Worm (Caenorhabditis elegans) whole organism, L4 larva: ENCODE data around the gene K12D12.4.

Experiments used
- D1046.2 ChIP-seq: fragments of 200-800 bp; sonication (Bioruptor generic); IDR thresholded peaks from 2 replicates; pipeline ENCODE4 v1.3.6; 2022; ENCODE audit warnings: missing genetic modification characterization, missing compliant biosample characterization
- F44E2.7 ChIP-seq: fragments of 200-800 bp; sonication (Bioruptor generic); IDR thresholded peaks from 2 replicates; pipeline ENCODE4 v2.1.2; 2022; ENCODE audit warnings: missing genetic modification characterization, missing compliant biosample characterization
- F49E8.2 ChIP-seq: sonication (generic microtip); optimal IDR thresholded peaks from 2 replicates; lab custom pipeline; 2016; ENCODE audit warnings: missing compliant biosample characterization, mild to moderate bottlenecking, missing genetic modification characterization, borderline replicate concordance
- T26A8.4 ChIP-seq: fragments of 200-800 bp; sonication (Bioruptor generic); IDR thresholded peaks from 2 replicates; pipeline ENCODE4 v1.3.6; 2022; ENCODE audit warnings: missing genetic modification characterization, missing compliant biosample characterization
- Y105C5A.15 ChIP-seq: fragments of 200-800 bp; sonication (Bioruptor generic); IDR thresholded peaks from 2 replicates; pipeline ENCODE4 v1.3.6; 2022; ENCODE audit warnings: missing genetic modification characterization, missing compliant biosample characterization
- Y48G9A.11 ChIP-seq: fragments of 200-800 bp; sonication (Bioruptor generic); IDR thresholded peaks from 2 replicates; pipeline ENCODE4 v1.3.6; 2022; ENCODE audit warnings: missing genetic modification reagents, missing genetic modification characterization, missing compliant biosample characterization
- ZK546.5 ChIP-seq, 2 experiments: sonication (generic microtip); optimal IDR thresholded peaks; 2 replicates each; lab custom pipeline; 2017; ENCODE audit warnings: missing biosample characterization in 2 of 2, missing genetic modification characterization in 2 of 2
- aha-1 ChIP-seq: fragments of 150-350 bp; peaks from one replicate; lab custom pipeline; 2014; ENCODE audit warnings: missing biosample characterization, missing genetic modification characterization
- aly-2 ChIP-seq: sonication (generic microtip); optimal IDR thresholded peaks from 2 replicates; lab custom pipeline; 2018; ENCODE audit warnings: missing biosample characterization, missing genetic modification characterization
- arid-1 ChIP-seq: fragments of 200-800 bp; sonication (Bioruptor generic); conservative IDR thresholded peaks from 2 replicates; pipeline ENCODE4 v1.3.6; 2022; ENCODE audit warnings: missing genetic modification reagents, missing genetic modification characterization, missing compliant biosample characterization
- attf-4 ChIP-seq: sonication (generic microtip); optimal IDR thresholded peaks from 3 replicates; lab custom pipeline; 2017; ENCODE audit warnings: missing biosample characterization, missing genetic modification characterization
- cey-2 ChIP-seq: sonication (generic microtip); optimal IDR thresholded peaks from 3 replicates; lab custom pipeline; 2017; ENCODE audit warnings: missing genetic modification characterization, mild to moderate bottlenecking, missing compliant biosample characterization, antibody characterized with exemption, borderline replicate concordance; ENCODE audit not compliant: insufficient read depth
- daf-19 ChIP-seq: fragments of 200-800 bp; sonication (Bioruptor generic); conservative IDR thresholded peaks from 2 replicates; pipeline ENCODE4 v1.3.6; 2022; ENCODE audit warnings: missing genetic modification characterization, missing compliant biosample characterization
- daf-8 ChIP-seq: fragments of 200-800 bp; sonication (Bioruptor generic); IDR thresholded peaks from 2 replicates; pipeline ENCODE4 v1.3.6; 2022; ENCODE audit warnings: missing genetic modification characterization, missing compliant biosample characterization
- duxl-1 ChIP-seq: sonication (generic microtip); optimal IDR thresholded peaks from 2 replicates; lab custom pipeline; 2016; ENCODE audit warnings: mild to moderate bottlenecking, missing genetic modification characterization, moderate library complexity, missing compliant biosample characterization; ENCODE audit not compliant: poor library complexity
- egl-27 ChIP-seq: sonication (generic microtip); optimal IDR thresholded peaks from 3 replicates; lab custom pipeline; 2017; ENCODE audit warnings: missing biosample characterization, missing genetic modification reagents, missing genetic modification characterization
- fkh-10 ChIP-seq: fragments of 150-350 bp; optimal IDR thresholded peaks from 2 replicates; lab custom pipeline; 2014; ENCODE audit warnings: missing biosample characterization, missing genetic modification reagents, missing genetic modification characterization
- fos-1 ChIP-seq: fragments of 150-350 bp; optimal IDR thresholded peaks from 2 replicates; lab custom pipeline; 2014; ENCODE audit warnings: missing biosample characterization, missing genetic modification characterization
- hif-1 ChIP-seq, 2 experiments: sonication (generic microtip); optimal IDR thresholded peaks; 2 replicates each; lab custom pipeline; 2016 to 2017; ENCODE audit warnings: missing compliant biosample characterization in 2 of 2, missing genetic modification characterization in 2 of 2, missing genetic modification reagents in 2 of 2, missing genotype in 2 of 2, mild to moderate bottlenecking in 1 of 2
- hlh-30 ChIP-seq: sonication (generic microtip); optimal IDR thresholded peaks from 2 replicates; lab custom pipeline; 2017; ENCODE audit warnings: antibody characterized with exemption, mild to moderate bottlenecking, missing genetic modification characterization, missing compliant biosample characterization; ENCODE audit not compliant: insufficient read depth
- hmg-1.1 ChIP-seq: fragments of 200-800 bp; sonication (Bioruptor generic); IDR thresholded peaks from 2 replicates; pipeline ENCODE4 v1.3.6; 2022; ENCODE audit warnings: missing genetic modification reagents, missing genetic modification characterization, missing compliant biosample characterization
- jun-1 ChIP-seq: fragments of 150-350 bp; optimal IDR thresholded peaks from 2 replicates; lab custom pipeline; 2014; ENCODE audit warnings: missing biosample characterization, missing genetic modification reagents, missing genetic modification characterization
- lim-7 ChIP-seq: fragments of 200-800 bp; sonication (Bioruptor generic); IDR thresholded peaks from 2 replicates; pipeline ENCODE4 v1.3.6; 2022; ENCODE audit warnings: missing genetic modification characterization, missing compliant biosample characterization
- lin-1 ChIP-seq: fragments of 200-800 bp; sonication (Bioruptor generic); IDR thresholded peaks from 2 replicates; pipeline ENCODE4 v1.3.6; 2022; ENCODE audit warnings: missing genetic modification reagents, missing genetic modification characterization, missing compliant biosample characterization
- lin-13 ChIP-seq: fragments of 150-350 bp; optimal IDR thresholded peaks from 2 replicates; lab custom pipeline; 2014; ENCODE audit warnings: missing biosample characterization, missing genetic modification reagents, missing genetic modification characterization
- lin-29 ChIP-seq: fragments of 200-800 bp; sonication (Bioruptor generic); IDR thresholded peaks from 2 replicates; pipeline ENCODE4 v1.3.6; 2022; ENCODE audit warnings: missing genetic modification reagents, missing genetic modification characterization, missing compliant biosample characterization
- lir-3 ChIP-seq: sonication (generic microtip); optimal IDR thresholded peaks from 2 replicates; lab custom pipeline; 2016; ENCODE audit warnings: mild to moderate bottlenecking, missing genetic modification characterization, missing compliant biosample characterization
- mdl-1 ChIP-seq, 2 experiments: fragments of 150-350 bp in 1 of 2; sonication (generic microtip) in 1 of 2; optimal IDR thresholded peaks; 2 replicates each; lab custom pipeline; 2014 to 2017; ENCODE audit warnings: missing biosample characterization in 2 of 2, missing genetic modification characterization in 2 of 2
- mes-2 ChIP-seq: sonication (generic microtip); optimal IDR thresholded peaks from 2 replicates; lab custom pipeline; 2016; ENCODE audit warnings: missing genotype, mild to moderate bottlenecking, missing genetic modification characterization, missing compliant biosample characterization; ENCODE audit not compliant: poor library complexity, severe bottlenecking
- nhr-111 ChIP-seq: fragments of 200-800 bp; sonication (Bioruptor generic); optimal IDR thresholded peaks from 2 replicates; lab custom pipeline; 2018; ENCODE audit warnings: mild to moderate bottlenecking, missing genetic modification characterization, missing compliant biosample characterization
- nhr-28 ChIP-seq: fragments of 150-350 bp; optimal IDR thresholded peaks from 2 replicates; lab custom pipeline; 2014; ENCODE audit warnings: missing biosample characterization, missing genetic modification characterization
- nhr-41 ChIP-seq: fragments of 200-800 bp; sonication (Bioruptor generic); IDR thresholded peaks from 2 replicates; pipeline ENCODE4 v1.3.6; 2022; ENCODE audit warnings: missing genetic modification reagents, missing genetic modification characterization, missing compliant biosample characterization
- nhr-6 ChIP-seq: fragments of 150-350 bp; optimal IDR thresholded peaks from 2 replicates; lab custom pipeline; 2014; ENCODE audit warnings: missing biosample characterization, missing genetic modification characterization
- nhr-76 ChIP-seq: fragments of 150-350 bp; optimal IDR thresholded peaks from 2 replicates; lab custom pipeline; 2014; ENCODE audit warnings: missing biosample characterization, missing genetic modification characterization
- pqm-1 ChIP-seq: sonication (generic microtip); optimal IDR thresholded peaks from 2 replicates; lab custom pipeline; 2017; ENCODE audit warnings: missing biosample characterization, missing genetic modification characterization
- rbr-2 ChIP-seq: sonication (generic microtip); optimal IDR thresholded peaks from 2 replicates; lab custom pipeline; 2016; ENCODE audit warnings: missing genotype, missing genetic modification characterization, missing compliant biosample characterization
- set-16 ChIP-seq: fragments of 200-800 bp; sonication (Bioruptor generic); IDR thresholded peaks from 2 replicates; pipeline ENCODE4 v1.3.6; 2022; ENCODE audit warnings: missing genetic modification reagents, missing genetic modification characterization, missing compliant biosample characterization
- skn-1 ChIP-seq: fragments of 150-350 bp; optimal IDR thresholded peaks from 2 replicates; lab custom pipeline; 2014; ENCODE audit warnings: missing biosample characterization, missing genetic modification characterization
- snpc-1.2 ChIP-seq: fragments of 200-800 bp; sonication (Bioruptor generic); IDR thresholded peaks from 2 replicates; pipeline ENCODE4 v1.3.6; 2022; ENCODE audit warnings: missing genetic modification reagents, missing genetic modification characterization, missing compliant biosample characterization
- spr-1 ChIP-seq: sonication (generic microtip); optimal IDR thresholded peaks from 2 replicates; lab custom pipeline; 2016; ENCODE audit warnings: mild to moderate bottlenecking, missing genetic modification characterization, missing compliant biosample characterization
- tra-1 ChIP-seq: fragments of 200-800 bp; sonication (Bioruptor generic); IDR thresholded peaks from 2 replicates; pipeline ENCODE4 v1.3.6; 2022; ENCODE audit warnings: missing genetic modification reagents, missing genetic modification characterization, missing compliant biosample characterization
- unc-39 ChIP-seq: sonication (generic microtip); optimal IDR thresholded peaks from 2 replicates; lab custom pipeline; 2017; ENCODE audit warnings: missing biosample characterization, missing genetic modification characterization
- unc-62 ChIP-seq, 3 experiments: fragments of 150-350 bp in 1 of 3; sonication (generic microtip); optimal IDR thresholded peaks in 2 of 3; peaks in 1 of 3; 1 replicate in 1 of 3; 2 replicates in 2 of 3; lab custom pipeline; 2014 to 2017; ENCODE audit warnings: missing biosample characterization in 3 of 3, missing genetic modification characterization in 3 of 3, missing genetic modification reagents in 3 of 3, missing genotype in 1 of 3
- zag-1 ChIP-seq: fragments of 150-350 bp; optimal IDR thresholded peaks from 2 replicates; lab custom pipeline; 2014; ENCODE audit warnings: missing biosample characterization, missing genetic modification characterization
- zfp-3 ChIP-seq: fragments of 200-800 bp; sonication (Bioruptor generic); conservative IDR thresholded peaks from 2 replicates; pipeline ENCODE4 v1.3.6; 2022; ENCODE audit warnings: missing genetic modification reagents, missing genetic modification characterization, missing compliant biosample characterization
- zip-11 ChIP-seq: fragments of 200-800 bp; sonication (Bioruptor generic); IDR thresholded peaks from 2 replicates; pipeline ENCODE4 v1.3.6; 2022; ENCODE audit warnings: missing genetic modification characterization, missing compliant biosample characterization
- ztf-11 ChIP-seq: fragments of 150-350 bp; optimal IDR thresholded peaks from 2 replicates; lab custom pipeline; 2014; ENCODE audit warnings: missing biosample characterization, missing genetic modification characterization
- ztf-7 ChIP-seq: fragments of 150-350 bp; optimal IDR thresholded peaks from 2 replicates; lab custom pipeline; 2014; ENCODE audit warnings: missing biosample characterization, missing genetic modification characterization

Gene K12D12.4

DNA sequence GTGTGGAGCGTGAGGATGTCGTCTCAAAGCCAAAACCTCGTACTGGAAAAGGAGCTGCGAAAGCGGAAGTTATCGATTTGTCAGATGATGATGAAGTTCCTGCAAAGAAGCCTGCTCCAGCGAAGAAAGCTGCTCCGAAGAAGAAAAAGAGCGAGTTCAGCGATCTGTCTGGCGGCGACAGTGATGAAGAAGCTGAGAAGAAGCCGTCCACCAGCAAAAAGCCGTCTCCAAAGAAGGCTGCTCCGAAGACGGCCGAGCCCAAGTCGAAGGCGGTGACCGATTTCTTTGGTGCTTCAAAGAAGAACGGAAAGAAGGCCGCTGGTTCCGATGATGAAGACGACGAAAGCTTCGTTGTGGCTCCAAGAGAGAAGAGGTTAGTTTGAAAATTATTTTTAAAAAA lies 14.2 kb upstream of the K12D12.4 start:
- TF ChIP-seq unc-62 (GFP tag; optimal IDR thresholded peaks at IDR 0.05 in 1 of 2; lab: Kevin White, UChicago) (peak in 1 of 2 experiments; percentile 22), unc-62 (tag; optimal IDR thresholded peaks at IDR 0.05; lab: Kevin White, UChicago) (no peak), ztf-7 (no peak), lin-1 (GFP tag; lab: Robert Waterston, UW) (no peak), aly-2 (peak; percentile 88), tra-1 (0 out of 2 replicates have a peak, but pooled peaks have one; percentile 8), zip-11 (no peak), set-16 (GFP tag; lab: Robert Waterston, UW) (peak; percentile 80), egl-27 (no peak), aha-1 (tag; lab: Kevin White, UChicago) (no peak)

DNA sequence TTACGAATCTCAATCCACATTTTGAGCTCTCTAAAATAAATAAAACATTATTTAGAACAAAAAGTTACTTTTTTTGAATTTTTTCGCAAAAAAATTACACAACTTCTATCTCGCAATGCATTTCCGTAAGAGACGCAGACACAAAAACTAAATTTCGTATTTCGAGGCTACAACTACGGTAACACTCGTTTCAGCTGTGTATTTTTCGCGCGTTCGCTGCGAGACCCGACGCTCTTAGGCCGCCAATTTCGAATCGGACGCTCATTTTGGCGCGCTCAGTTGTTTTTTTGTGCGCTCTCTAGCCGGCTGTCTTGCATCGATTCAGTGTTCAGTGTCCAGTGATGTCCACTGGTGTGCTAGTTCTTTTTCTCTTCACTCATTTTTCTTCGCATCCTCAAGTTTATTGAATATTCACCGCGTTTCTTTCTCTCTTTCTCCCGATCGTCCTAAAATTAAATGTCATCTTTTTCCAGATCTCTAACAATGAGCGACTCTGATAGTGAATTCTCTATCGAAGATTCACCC lies 9.2 kb upstream of the K12D12.4 start, which contains the start of the genes npp-3 and top-2:
TSS of gene npp-3 (minus strand) at position 115 of the 525 bp plus-strand sequence.
TSS of gene top-2 (plus strand) at position 475 of the 525 bp plus-strand sequence.
- peak; percentile 94 for TF ChIP-seq hmg-1.1
- TF ChIP-seq lim-7 (GFP tag; lab: Robert Waterston, UW) = no peak
- TF ChIP-seq T26A8.4 = peak; percentile 89
- no peak for TF ChIP-seq unc-39 (tag; lab: Kevin White, UChicago)
- TF ChIP-seq ztf-11 (tag; lab: Kevin White, UChicago) = no peak
- peak; percentile 89 for TF ChIP-seq F49E8.2 (tag; lab: Kevin White, UChicago)
- no peak for TF ChIP-seq daf-8 (GFP tag; lab: Robert Waterston, UW)
- peak in 1 of 2 experiments; percentile 99 for TF ChIP-seq unc-62 (GFP tag; optimal IDR thresholded peaks at IDR 0.05 in 1 of 2; lab: Kevin White, UChicago)
- no peak for TF ChIP-seq unc-62 (tag; optimal IDR thresholded peaks at IDR 0.05; lab: Kevin White, UChicago)
- peak; percentile 87 for TF ChIP-seq Y48G9A.11 (GFP tag; lab: Robert Waterston, UW)
- TF ChIP-seq ZK546.5 (tag; optimal IDR thresholded peaks at IDR 0.05; lab: Kevin White, UChicago) = peak in 1 of 2 experiments; percentile 4
- no peak for TF ChIP-seq attf-4 (tag; lab: Kevin White, UChicago)
- peak; percentile 97 for TF ChIP-seq fkh-10 (GFP tag; lab: Kevin White, UChicago)
- TF ChIP-seq duxl-1 (tag; lab: Kevin White, UChicago) = peak; percentile 85
- TF ChIP-seq nhr-28 (tag; lab: Kevin White, UChicago) = peak; percentile 73
- peak; percentile 95 for TF ChIP-seq rbr-2 (tag; lab: Kevin White, UChicago)
- no peak for TF ChIP-seq Y105C5A.15 (GFP tag; lab: Robert Waterston, UW)
- peak; percentile 83 for TF ChIP-seq spr-1 (tag; lab: Kevin White, UChicago)
- no peak for TF ChIP-seq pqm-1
- TF ChIP-seq lin-29 (GFP tag; lab: Robert Waterston, UW) = no peak
- TF ChIP-seq nhr-41 (GFP tag; lab: Robert Waterston, UW) = no peak
- TF ChIP-seq jun-1 (tag; lab: Kevin White, UChicago) = peak; percentile 75
- peak; percentile 40; the same call in 1 of the 2 replicates for TF ChIP-seq lin-1 (GFP tag; lab: Robert Waterston, UW)
- TF ChIP-seq skn-1 (tag; lab: Kevin White, UChicago) = no peak
- peak; percentile 84 for TF ChIP-seq nhr-6 (tag; lab: Kevin White, UChicago)
- peak; percentile 100 for TF ChIP-seq D1046.2 (GFP tag; lab: Robert Waterston, UW)
- no peak for TF ChIP-seq nhr-76 (tag; lab: Kevin White, UChicago)
- peak; percentile 94 for TF ChIP-seq mes-2 (tag; lab: Kevin White, UChicago)
- TF ChIP-seq arid-1 (GFP tag; lab: Robert Waterston, UW) = peak; percentile 93
- peak in 1 of 2 experiments; percentile 77 for TF ChIP-seq mdl-1 (tag; optimal IDR thresholded peaks at IDR 0.05; lab: Kevin White, UChicago)
- no peak for TF ChIP-seq nhr-111 (GFP tag; lab: Kevin White, UChicago)
- peak; percentile 93 for TF ChIP-seq aha-1 (tag; lab: Kevin White, UChicago)
- no peak for TF ChIP-seq aly-2
- peak; percentile 41 to 87 for TF ChIP-seq hif-1 (tag; optimal IDR thresholded peaks at IDR 0.05; lab: Kevin White, UChicago)
- peak; percentile 72 for TF ChIP-seq snpc-1.2 (GFP tag; lab: Robert Waterston, UW)
- TF ChIP-seq fos-1 (tag; lab: Kevin White, UChicago) = no peak
- TF ChIP-seq daf-19 (GFP tag; lab: Robert Waterston, UW) = no peak
- TF ChIP-seq cey-2 = no peak
- TF ChIP-seq lir-3 (tag; lab: Kevin White, UChicago) = peak; percentile 57
- peak; percentile 93 for TF ChIP-seq lin-13 (GFP tag; lab: Kevin White, UChicago)
- no peak for TF ChIP-seq F44E2.7 (GFP tag; lab: Robert Waterston, UW)
- peak; percentile 46; the same call in 1 of the 2 replicates for TF ChIP-seq zfp-3 (GFP tag; lab: Robert Waterston, UW)
- TF ChIP-seq zag-1 (tag; lab: Kevin White, UChicago) = no peak
- peak; percentile 93 for TF ChIP-seq hlh-30 (tag; lab: Kevin White, UChicago)
